Fruit fly (Drosophila melanogaster) ovary, adult (tissue): ENCODE data around the gene CG11857.
A peak's percentile ranks its signal among the peaks of the same experiment; 100 is the strongest.

Experiments used
- CG17801 ChIP-seq: fragments of 200-800 bp; optimal IDR thresholded peaks from 2 replicates; lab custom pipeline; 2019; ENCODE audit warnings: missing biosample characterization, mild to moderate bottlenecking, missing genetic modification characterization, moderate library complexity; ENCODE audit not compliant: partially characterized antibody

Gene CG11857

dm6 chr3R:25287128-25287527 is 28.4 kb downstream of the CG11857 start, which contains the start of gene CG13658:
CG13658 (plus strand) TSS chr3R:25287474.
- TF ChIP-seq CG17801 (GFP tag; lab: Kevin White, UChicago): peak; percentile 40

- no peak for TF ChIP-seq CG17801 (GFP tag; lab: Kevin White, UChicago)
These were observed 30.9 kb downstream of the CG11857 start, which contains the start of gene CG11893 for dm6 chr3R:25289589-25289988. CG11893 (plus strand) TSS chr3R:25289889.

- peak; percentile 90 for TF ChIP-seq CG17801 (GFP tag; lab: Kevin White, UChicago)
These were observed 34.2 kb downstream of the CG11857 start, which contains the start of gene CG31098 for dm6 chr3R:25292864-25293284. CG31098 (minus strand) TSS chr3R:25292977.

dm6 chr3R:25295320-25296020 is 36.8 kb downstream of the CG11857 start, which contains the start of gene CG31102:
CG31102 (minus strand) TSS chr3R:25295594.
- no peak for TF ChIP-seq CG17801 (GFP tag; lab: Kevin White, UChicago)

dm6 chr3R:25297678-25298077 is 39.0 kb downstream of the CG11857 start, which contains the start of gene CG31097:
CG31097 (minus strand) TSS chr3R:25297778.
- no peak for TF ChIP-seq CG17801 (GFP tag; lab: Kevin White, UChicago)

- TF ChIP-seq CG17801 (GFP tag; lab: Kevin White, UChicago): no peak
These were observed 40.8 kb downstream of the CG11857 start, which contains the start of gene CG31288 for dm6 chr3R:25299507-25299964. CG31288 (minus strand) TSS chr3R:25299557.

dm6 chr3R:25300575-25300974 is 41.9 kb downstream of the CG11857 start, which contains the start of gene CG13659:
CG13659 (plus strand) TSS chr3R:25300891.
- no peak for TF ChIP-seq CG17801 (GFP tag; lab: Kevin White, UChicago)

dm6 chr3R:25302239-25302638 is 43.5 kb downstream of the CG11857 start, which contains the start of gene CG31370:
CG31370 (plus strand) TSS chr3R:25302464.
- TF ChIP-seq CG17801 (GFP tag; lab: Kevin White, UChicago): no peak

dm6 chr3R:25303857-25304440 is 45.3 kb downstream of the CG11857 start, which contains the start of gene CG31436:
CG31436 (plus strand) TSS chr3R:25304137.
- TF ChIP-seq CG17801 (GFP tag; lab: Kevin White, UChicago): peak; percentile 3

dm6 chr3R:25305822-25306544 is 47.3 kb downstream of the CG11857 start:
- no peak for TF ChIP-seq CG17801 (GFP tag; lab: Kevin White, UChicago)

- no peak for TF ChIP-seq CG17801 (GFP tag; lab: Kevin White, UChicago)
These were observed 49.5 kb downstream of the CG11857 start, which contains the start of gene CG10550 for dm6 chr3R:25308228-25308627. CG10550 (minus strand) TSS chr3R:25308391.

dm6 chr3R:25309175-25309574 is 50.5 kb downstream of the CG11857 start:
- TF ChIP-seq CG17801 (GFP tag; lab: Kevin White, UChicago): no peak
